Worm (Caenorhabditis elegans) whole organism, early embryonic: ENCODE measurements around the gene bli-6.

ENCODE experiments used
- B0310.2 ChIP-seq: sonication (generic microtip); optimal IDR thresholded peaks from 2 replicates; lab custom pipeline; 2016; ENCODE audit warnings: mild to moderate bottlenecking, missing genetic modification characterization, missing compliant biosample characterization
- F13C5.2 ChIP-seq: sonication (generic microtip); optimal IDR thresholded peaks from 2 replicates; lab custom pipeline; 2017; ENCODE audit warnings: mild to moderate bottlenecking, missing genetic modification characterization, inconsistent platforms, missing compliant biosample characterization
- aly-1 ChIP-seq: sonication (generic microtip); optimal IDR thresholded peaks from 2 replicates; lab custom pipeline; 2016; ENCODE audit warnings: missing genetic modification characterization, missing compliant biosample characterization
- ama-1 ChIP-seq: fragments of 150-350 bp; optimal IDR thresholded peaks from 2 replicates; lab custom pipeline; 2014
- ceh-13 ChIP-seq: fragments of 200-800 bp; sonication (Bioruptor generic); optimal IDR thresholded peaks from 2 replicates; lab custom pipeline; 2018; ENCODE audit warnings: mild to moderate bottlenecking, missing genetic modification characterization, missing compliant biosample characterization
- ceh-36 ChIP-seq: sonication (generic microtip); optimal IDR thresholded peaks from 2 replicates; lab custom pipeline; 2016; ENCODE audit warnings: missing genetic modification characterization, inconsistent platforms, missing compliant biosample characterization
- ets-7 ChIP-seq: sonication (generic microtip); optimal IDR thresholded peaks from 2 replicates; lab custom pipeline; 2016; ENCODE audit warnings: missing genotype, missing genetic modification characterization, missing compliant biosample characterization
- flt-1 ChIP-seq: fragments of 200-800 bp; sonication (Bioruptor generic); IDR thresholded peaks from 2 replicates; pipeline ENCODE4 v1.3.6; 2022; ENCODE audit warnings: missing genetic modification characterization, missing compliant biosample characterization
- hmbx-1 ChIP-seq: sonication (generic microtip); optimal IDR thresholded peaks from 2 replicates; lab custom pipeline; 2016; ENCODE audit warnings: mild to moderate bottlenecking, missing genetic modification characterization, missing compliant biosample characterization
- hmg-4 ChIP-seq: fragments of 200-800 bp; sonication (Bioruptor generic); optimal IDR thresholded peaks from 2 replicates; lab custom pipeline; 2018; ENCODE audit warnings: mild to moderate bottlenecking, missing genetic modification characterization, missing compliant biosample characterization
- hnd-1 ChIP-seq: sonication (generic microtip); optimal IDR thresholded peaks from 2 replicates; lab custom pipeline; 2016; ENCODE audit warnings: missing genetic modification characterization, missing compliant biosample characterization
- pes-1 ChIP-seq: fragments of 200-800 bp; sonication (Bioruptor generic); IDR thresholded peaks from 2 replicates; pipeline ENCODE4 v1.3.6; 2022; ENCODE audit warnings: missing genetic modification reagents, missing genetic modification characterization, missing compliant biosample characterization
- scrt-1 ChIP-seq: fragments of 200-800 bp; sonication (Bioruptor generic); IDR thresholded peaks from 2 replicates; pipeline ENCODE4 v1.3.6; 2022; ENCODE audit warnings: missing genetic modification characterization, missing compliant biosample characterization
- sea-1 ChIP-seq: fragments of 200-800 bp; sonication (Bioruptor generic); conservative IDR thresholded peaks from 2 replicates; pipeline ENCODE4 v1.3.6; 2022; ENCODE audit warnings: missing genetic modification characterization, missing compliant biosample characterization
- tbx-11 ChIP-seq: fragments of 200-800 bp; sonication (Bioruptor generic); IDR thresholded peaks from 2 replicates; pipeline ENCODE4 v1.3.6; 2022; ENCODE audit warnings: missing genetic modification characterization, missing compliant biosample characterization
- tbx-37 ChIP-seq: fragments of 200-800 bp; sonication (Bioruptor generic); conservative IDR thresholded peaks from 2 replicates; pipeline ENCODE4 v1.3.6; 2022; ENCODE audit warnings: missing genetic modification reagents, missing genetic modification characterization, missing compliant biosample characterization
- tra-4 ChIP-seq: sonication (generic microtip); optimal IDR thresholded peaks from 2 replicates; lab custom pipeline; 2017; ENCODE audit warnings: missing genetic modification characterization, missing compliant biosample characterization

Gene bli-6

ce11 chrIV:6415149-6415548, 38.3 kb downstream of the bli-6 start, which contains the start of gene exos-2:
TSS of gene exos-2 (plus strand) at chrIV:6415478.
- TF ChIP-seq F13C5.2 (tag; lab: Kevin White, UChicago) (no peak), B0310.2 (no peak), tra-4 (tag; lab: Kevin White, UChicago) (no peak), ceh-13 (no peak), tbx-11 (GFP tag; lab: Robert Waterston, UW) (no peak), tbx-37 (no peak), hmg-4 (GFP tag; lab: Kevin White, UChicago) (no peak), pes-1 (GFP tag; lab: Robert Waterston, UW) (no peak), ama-1 (no peak)

DNA sequence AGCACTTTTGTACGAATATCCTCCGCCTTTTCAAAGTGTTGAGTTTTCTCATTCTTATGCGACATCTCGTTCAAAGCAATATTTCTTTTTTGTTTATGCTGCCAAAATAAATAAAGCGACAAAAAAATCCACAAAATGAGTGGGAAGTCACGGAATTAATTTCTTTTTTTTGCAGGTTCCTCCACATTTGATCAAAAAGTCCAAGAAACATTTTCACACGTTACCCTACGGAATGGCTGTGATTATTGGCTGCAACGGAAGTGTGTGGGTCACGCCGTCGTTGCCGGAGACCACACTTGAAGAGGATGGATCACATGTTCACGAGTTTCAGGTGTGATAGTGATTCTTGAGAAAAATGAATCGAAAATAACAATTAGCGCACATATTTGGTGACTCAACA, 39.7 kb downstream of the bli-6 start, which contains the start of gene Y73B6BL.22:
Gene Y73B6BL.22 (minus strand): TSS at position 101 of the 400 bp plus-strand sequence.
- TF ChIP-seq ama-1: no peak
- TF ChIP-seq B0310.2: no peak
- TF ChIP-seq sea-1 (GFP tag; lab: Robert Waterston, UW): no peak
- TF ChIP-seq pes-1 (GFP tag; lab: Robert Waterston, UW): no peak
- no peak for TF ChIP-seq aly-1 (tag; lab: Kevin White, UChicago)
- no peak for TF ChIP-seq hmbx-1
- TF ChIP-seq hnd-1 (tag; lab: Kevin White, UChicago): no peak
- no peak for TF ChIP-seq ceh-36 (tag; lab: Kevin White, UChicago)
- no peak for TF ChIP-seq F13C5.2 (tag; lab: Kevin White, UChicago)
- TF ChIP-seq tra-4 (tag; lab: Kevin White, UChicago): no peak
- TF ChIP-seq ceh-13: no peak
- no peak for TF ChIP-seq tbx-37
- no peak for TF ChIP-seq tbx-11 (GFP tag; lab: Robert Waterston, UW)
- TF ChIP-seq ets-7 (tag; lab: Kevin White, UChicago): no peak
- TF ChIP-seq hmg-4 (GFP tag; lab: Kevin White, UChicago): no peak
- no peak for TF ChIP-seq flt-1 (GFP tag; lab: Robert Waterston, UW)

DNA sequence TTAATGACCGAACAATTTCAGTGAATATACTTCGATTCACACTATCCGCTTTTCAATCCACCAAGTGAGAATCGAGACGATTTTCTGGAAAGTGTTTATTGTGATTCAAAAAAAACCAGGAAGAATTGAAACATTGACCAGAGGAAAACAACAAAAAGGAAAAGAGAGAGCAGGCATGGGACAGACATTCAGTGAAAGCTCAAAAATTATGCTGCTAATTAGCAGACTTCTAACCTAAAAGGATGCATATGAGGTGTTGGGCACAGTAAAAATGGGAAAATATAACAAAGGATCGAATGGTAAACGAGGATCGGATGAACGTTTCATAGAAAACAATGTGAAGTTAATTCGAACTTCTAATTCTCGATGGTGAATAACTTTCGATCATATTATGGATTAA, 40.7 kb downstream of the bli-6 start:
- no peak for TF ChIP-seq tbx-11 (GFP tag; lab: Robert Waterston, UW)

ce11 chrIV:6419031-6419582, 42.2 kb downstream of the bli-6 start, which contains the start of the genes Y73B6BL.23 and htp-2:
TSS of gene Y73B6BL.23 (minus strand) at chrIV:6419081.
TSS of gene htp-2 (plus strand) at chrIV:6419522.
- TF ChIP-seq tbx-11 (GFP tag; lab: Robert Waterston, UW) (no peak), ets-7 (tag; lab: Kevin White, UChicago) (no peak), tra-4 (tag; lab: Kevin White, UChicago) (no peak), pes-1 (GFP tag; lab: Robert Waterston, UW) (no peak), F13C5.2 (tag; lab: Kevin White, UChicago) (no peak), ceh-36 (tag; lab: Kevin White, UChicago) (no peak), ceh-13 (no peak), hmbx-1 (no peak)

DNA sequence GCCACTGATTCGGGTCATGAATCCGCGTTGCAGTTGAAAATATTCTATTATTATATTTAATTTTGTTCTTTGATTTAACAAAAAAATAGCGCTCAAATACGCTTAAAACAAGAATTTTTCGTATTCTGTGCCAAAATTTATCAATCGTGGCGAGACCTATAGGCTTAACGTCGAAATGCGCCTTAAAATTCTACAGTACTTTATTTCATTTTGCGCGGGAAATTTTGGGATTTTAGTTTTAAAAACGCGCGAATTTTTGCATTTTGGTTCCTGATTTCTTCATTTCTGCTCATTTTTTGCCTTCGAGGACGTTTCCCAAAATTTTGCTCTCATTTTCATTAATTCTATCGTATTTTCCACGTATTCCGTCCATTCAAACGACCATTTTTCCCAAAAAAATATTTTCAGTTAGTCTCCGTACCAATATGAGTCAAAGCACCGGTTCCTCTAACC, 44.3 kb downstream of the bli-6 start, which contains the start of gene puf-11:
Gene puf-11 (plus strand): TSS at position 403 of the 453 bp plus-strand sequence.
- TF ChIP-seq scrt-1 (GFP tag; lab: Robert Waterston, UW) (no peak), F13C5.2 (tag; lab: Kevin White, UChicago) (no peak), pes-1 (GFP tag; lab: Robert Waterston, UW) (no peak), hnd-1 (tag; lab: Kevin White, UChicago) (no peak), flt-1 (GFP tag; lab: Robert Waterston, UW) (no peak), aly-1 (tag; lab: Kevin White, UChicago) (no peak), ceh-13 (no peak), hmg-4 (GFP tag; lab: Kevin White, UChicago) (no peak), B0310.2 (no peak), ama-1 (no peak), sea-1 (GFP tag; lab: Robert Waterston, UW) (no peak), ets-7 (tag; lab: Kevin White, UChicago) (no peak), hmbx-1 (no peak)

DNA sequence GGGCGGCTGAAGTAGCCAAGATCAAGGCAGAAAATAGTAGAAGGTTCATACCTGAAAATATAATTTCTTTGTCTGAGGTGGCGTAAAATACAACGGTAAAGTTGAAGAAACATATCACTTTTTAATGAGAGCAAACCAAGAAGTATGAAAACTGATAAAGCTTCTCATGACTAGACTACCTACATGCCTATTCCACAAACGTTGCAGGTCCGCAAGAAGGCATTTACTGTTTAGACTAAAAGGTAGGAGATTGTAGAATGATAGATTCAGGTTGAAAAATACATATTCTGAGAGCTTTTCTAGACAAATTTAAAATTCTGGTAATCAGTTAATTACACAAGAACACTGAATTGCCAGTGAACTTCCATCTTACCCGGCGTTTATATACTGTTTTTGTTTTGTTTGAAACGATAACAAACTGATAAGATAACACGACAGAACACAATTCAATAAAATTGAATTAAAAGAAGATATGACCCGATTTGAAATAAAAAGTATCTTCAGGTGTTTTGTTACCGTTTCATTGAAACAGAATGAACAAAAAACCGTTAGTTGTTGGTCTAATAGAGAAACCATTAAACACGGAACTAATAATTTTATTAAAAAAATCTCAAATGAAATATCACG, 49.3 kb downstream of the bli-6 start, which contains the start of gene acp-6:
Gene acp-6 (minus strand): TSS at position 51 of the 627 bp plus-strand sequence.
- TF ChIP-seq hmg-4 (GFP tag; lab: Kevin White, UChicago) (no peak), flt-1 (GFP tag; lab: Robert Waterston, UW) (no peak), tbx-11 (GFP tag; lab: Robert Waterston, UW) (no peak), pes-1 (GFP tag; lab: Robert Waterston, UW) (no peak), ceh-36 (tag; lab: Kevin White, UChicago) (no peak), B0310.2 (no peak), ets-7 (tag; lab: Kevin White, UChicago) (no peak), F13C5.2 (tag; lab: Kevin White, UChicago) (no peak)

DNA sequence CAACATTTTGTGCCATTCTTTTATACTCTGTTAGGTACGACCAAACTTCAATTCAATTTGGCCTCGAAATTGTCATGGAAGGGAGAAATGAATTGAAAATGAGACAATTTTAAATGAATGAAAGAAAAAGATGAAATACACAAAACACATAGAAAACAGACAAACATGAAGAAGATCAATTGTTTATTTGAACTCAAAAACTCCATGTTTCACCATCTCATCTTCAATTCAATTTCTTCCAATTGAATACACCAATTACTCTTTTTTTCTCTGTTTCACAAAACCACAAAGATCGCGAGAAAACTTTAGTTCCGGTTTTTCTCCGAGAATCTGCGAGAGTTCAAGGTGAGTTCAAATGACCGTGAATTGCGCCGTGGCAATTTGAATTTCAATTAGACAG, 50.4 kb downstream of the bli-6 start:
- TF ChIP-seq B0310.2: no peak
- no peak for TF ChIP-seq hnd-1 (tag; lab: Kevin White, UChicago)
